Fruit fly (Drosophila melanogaster) whole organism, embryonic: ENCODE measurements around the gene mxt.

Experiments
- Awh ChIP-seq: fragments of 200-800 bp; sonication (Bioruptor generic); IDR thresholded peaks from 2 replicates; pipeline ENCODE4, ENCODE4 v1.3.6; 2022; ENCODE audit warnings: missing biosample characterization, missing genetic modification characterization
- B-H1 ChIP-seq: fragments of 200-800 bp; sonication (Bioruptor generic); IDR thresholded peaks from 3 replicates; pipeline ENCODE4 v1.3.6; 2022; ENCODE audit warnings: missing biosample characterization, missing genetic modification characterization
- CG10431 ChIP-seq: fragments of 200-800 bp; sonication (Bioruptor generic); optimal IDR thresholded peaks from 3 replicates; lab custom pipeline; 2018; ENCODE audit warnings: missing biosample characterization, mild to moderate bottlenecking, missing genetic modification characterization
- CG1233 ChIP-seq: fragments of 200-800 bp; sonication (Bioruptor generic); optimal IDR thresholded peaks from 4 replicates; lab custom pipeline; 2018; ENCODE audit warnings: missing biosample characterization, mild to moderate bottlenecking, missing genetic modification characterization
- CG14014 ChIP-seq: fragments of 200-800 bp; sonication (Bioruptor generic); IDR thresholded peaks from 2 replicates; pipeline ENCODE4 v1.3.6; 2022; ENCODE audit warnings: missing biosample characterization, missing genetic modification characterization
- CG14710 ChIP-seq: fragments of 200-800 bp; sonication (Bioruptor generic); optimal IDR thresholded peaks from 3 replicates; lab custom pipeline; 2019; ENCODE audit warnings: missing biosample characterization, mild to moderate bottlenecking, missing genetic modification characterization, moderate library complexity
- CG17186 ChIP-seq: fragments of 200-800 bp; sonication (Bioruptor generic); optimal IDR thresholded peaks from 3 replicates; lab custom pipeline; 2017; ENCODE audit warnings: missing biosample characterization, missing genetic modification reagents, missing genetic modification characterization
- CG31224 ChIP-seq: fragments of 200-800 bp; sonication (Bioruptor generic); IDR thresholded peaks from 2 replicates; pipeline ENCODE4 v1.3.6; 2022; ENCODE audit warnings: missing biosample characterization, missing genetic modification characterization
- CG32772 ChIP-seq: fragments of 200-800 bp; sonication (Bioruptor generic); IDR thresholded peaks from 2 replicates; pipeline ENCODE4 v1.3.6; 2022; ENCODE audit warnings: missing biosample characterization, missing genetic modification characterization
- CG3847 ChIP-seq: fragments of 200-800 bp; sonication (Bioruptor generic); IDR thresholded peaks from 2 replicates; pipeline ENCODE4 v1.3.6; 2022; ENCODE audit warnings: missing biosample characterization, missing genetic modification characterization
- CG6175 ChIP-seq: fragments of 200-800 bp; sonication (Bioruptor generic); IDR thresholded peaks from 3 replicates; pipeline ENCODE4 v1.3.6; 2022; ENCODE audit warnings: missing biosample characterization, missing genetic modification characterization
- CG6272 ChIP-seq: fragments of 200-800 bp; sonication (Bioruptor generic); IDR thresholded peaks from 2 replicates; pipeline ENCODE4 v1.3.6; 2022; ENCODE audit warnings: missing biosample characterization, missing genetic modification characterization
- CG6654 ChIP-seq: fragments of 200-800 bp; sonication (Bioruptor generic); optimal IDR thresholded peaks from 2 replicates; lab custom pipeline; 2017; ENCODE audit warnings: missing biosample characterization, mild to moderate bottlenecking, missing genetic modification characterization
- CG6689 ChIP-seq: fragments of 200-800 bp; sonication (Bioruptor generic); IDR thresholded peaks from 2 replicates; pipeline ENCODE4 v1.3.6; 2022; ENCODE audit warnings: missing biosample characterization, missing genetic modification characterization
- CG9727 ChIP-seq: fragments of 200-800 bp; sonication (Bioruptor generic); optimal IDR thresholded peaks from 3 replicates; lab custom pipeline; 2017; ENCODE audit warnings: missing biosample characterization, mild to moderate bottlenecking, missing genetic modification characterization
- CG9817 ChIP-seq: fragments of 200-800 bp; sonication (Bioruptor generic); optimal IDR thresholded peaks from 2 replicates; lab custom pipeline; 2018; ENCODE audit warnings: missing biosample characterization, mild to moderate bottlenecking, missing genetic modification characterization, moderate library complexity
- CHES-1-like ChIP-seq: fragments of 200-800 bp; sonication (Bioruptor generic); optimal IDR thresholded peaks from 2 replicates; lab custom pipeline; 2016; ENCODE audit warnings: missing biosample characterization, missing genetic modification characterization
- CoRest ChIP-seq: fragments of 200-800 bp; sonication (Bioruptor generic); optimal IDR thresholded peaks from 3 replicates; lab custom pipeline; 2018; ENCODE audit warnings: missing biosample characterization, mild to moderate bottlenecking, missing genetic modification characterization, moderate library complexity
- Dll ChIP-seq: fragments of 200-800 bp; sonication (Bioruptor generic); IDR thresholded peaks from 4 replicates; pipeline ENCODE4 v1.3.6; 2022; ENCODE audit warnings: missing biosample characterization, missing genetic modification characterization; ENCODE audit not compliant: partially characterized antibody
- Ets65A ChIP-seq: fragments of 200-800 bp; sonication (Bioruptor generic); peaks from one replicate; lab custom pipeline; 2016; ENCODE audit warnings: missing biosample characterization, missing genetic modification characterization
- Gsc ChIP-seq: fragments of 200-800 bp; sonication (Bioruptor generic); IDR thresholded peaks from 2 replicates; pipeline ENCODE4 v1.3.6; 2022; ENCODE audit warnings: missing biosample characterization, missing genetic modification characterization
- HLH3B ChIP-seq: fragments of 200-800 bp; sonication (Bioruptor generic); IDR thresholded peaks from 2 replicates; pipeline ENCODE4 v1.3.6; 2022; ENCODE audit warnings: missing biosample characterization, missing genetic modification characterization
- HmgZ ChIP-seq: fragments of 200-800 bp; sonication (Bioruptor generic); optimal IDR thresholded peaks from 2 replicates; lab custom pipeline; 2018; ENCODE audit warnings: missing biosample characterization, mild to moderate bottlenecking, missing genetic modification characterization
- Myb ChIP-seq: fragments of 200-800 bp; sonication (Bioruptor generic); optimal IDR thresholded peaks from 2 replicates; lab custom pipeline; 2016; ENCODE audit warnings: missing biosample characterization, missing genetic modification characterization
- NFAT ChIP-seq: fragments of 200-800 bp; sonication (Bioruptor generic); IDR thresholded peaks from 2 replicates; pipeline ENCODE4 v1.3.6; 2022; ENCODE audit warnings: missing biosample characterization, missing genetic modification characterization
- NfI ChIP-seq: fragments of 200-800 bp; sonication (Bioruptor generic); optimal IDR thresholded peaks from 3 replicates; lab custom pipeline; 2018; ENCODE audit warnings: missing biosample characterization, mild to moderate bottlenecking, missing genetic modification characterization, moderate library complexity
- Six4 ChIP-seq: fragments of 200-800 bp; sonication (Bioruptor generic); optimal IDR thresholded peaks from 2 replicates; lab custom pipeline; 2016; ENCODE audit warnings: missing biosample characterization, missing genetic modification characterization
- Usf ChIP-seq: fragments of 200-800 bp; sonication (Bioruptor generic); optimal IDR thresholded peaks from 2 replicates; lab custom pipeline; 2017; ENCODE audit warnings: missing genotype, missing biosample characterization, missing genetic modification characterization
- bsh ChIP-seq, 2 experiments: fragments of 200-800 bp; sonication (Bioruptor generic); optimal IDR thresholded peaks; 2 replicates each; lab custom pipeline; 2017 to 2018; ENCODE audit warnings: mild to moderate bottlenecking in 2 of 2, missing biosample characterization in 2 of 2, missing genetic modification characterization in 2 of 2, moderate library complexity in 1 of 2
- cato ChIP-seq: fragments of 200-800 bp; sonication (Bioruptor generic); optimal IDR thresholded peaks from 2 replicates; lab custom pipeline; 2016; ENCODE audit warnings: missing biosample characterization, missing genetic modification characterization, borderline replicate concordance
- chinmo ChIP-seq: fragments of 200-800 bp; sonication (Bioruptor generic); IDR thresholded peaks from 4 replicates; pipeline ENCODE4 v1.3.6; 2022; ENCODE audit warnings: missing biosample characterization, missing genetic modification characterization; ENCODE audit not compliant: partially characterized antibody
- disco-r ChIP-seq: fragments of 200-800 bp; sonication (Bioruptor generic); optimal IDR thresholded peaks from 2 replicates; lab custom pipeline; 2016; ENCODE audit warnings: missing biosample characterization, missing genetic modification characterization
- gce ChIP-seq: fragments of 200-800 bp; sonication (Bioruptor generic); IDR thresholded peaks from 3 replicates; pipeline ENCODE4 v1.3.6; 2022; ENCODE audit warnings: missing biosample characterization, missing genetic modification characterization
- gfzf ChIP-seq: fragments of 200-800 bp; sonication (Bioruptor generic); optimal IDR thresholded peaks from 2 replicates; lab custom pipeline; 2016; ENCODE audit warnings: missing biosample characterization, mild to moderate bottlenecking, missing genetic modification characterization, moderate library complexity
- grn ChIP-seq: fragments of 200-800 bp; sonication (Bioruptor generic); optimal IDR thresholded peaks from 3 replicates; lab custom pipeline; 2017; ENCODE audit warnings: missing biosample characterization, missing genetic modification characterization
- prd ChIP-seq, 3 experiments: fragments of >200 bp in 2 of 3; fragments of 200-800 bp in 1 of 3; sonication (Bioruptor generic) in 1 of 3; optimal IDR thresholded peaks in 2 of 3; IDR thresholded peaks in 1 of 3; 2 replicates in 2 of 3; 3 replicates in 1 of 3; pipeline versions ENCODE4 v1.3.6 to Lab custom; 2017 to 2022; ENCODE audit warnings: missing biosample characterization in 1 of 3, missing genetic modification characterization in 1 of 3
- pros ChIP-seq: fragments of 200-800 bp; sonication (Bioruptor generic); optimal IDR thresholded peaks from 3 replicates; lab custom pipeline; 2019; ENCODE audit warnings: missing biosample characterization, mild to moderate bottlenecking, missing genetic modification characterization, moderate library complexity
- repo ChIP-seq: fragments of 200-800 bp; sonication (Bioruptor generic); optimal IDR thresholded peaks from 2 replicates; lab custom pipeline; 2016; ENCODE audit warnings: missing biosample characterization, missing genetic modification characterization
- run ChIP-seq: fragments of 200-800 bp; sonication (Bioruptor generic); optimal IDR thresholded peaks from 3 replicates; lab custom pipeline; 2018; ENCODE audit warnings: missing biosample characterization, mild to moderate bottlenecking, missing genetic modification characterization
- sens ChIP-seq: fragments of 200-800 bp; sonication (Bioruptor generic); peaks from one replicate; lab custom pipeline; 2016; ENCODE audit warnings: missing biosample characterization, missing genetic modification characterization
- slou ChIP-seq: fragments of 200-800 bp; sonication (Bioruptor generic); optimal IDR thresholded peaks from 3 replicates; lab custom pipeline; 2016; ENCODE audit warnings: missing biosample characterization, missing genetic modification characterization
- unpg ChIP-seq: fragments of 200-800 bp; sonication (Bioruptor generic); optimal IDR thresholded peaks from 3 replicates; lab custom pipeline; 2018; ENCODE audit warnings: missing biosample characterization, mild to moderate bottlenecking, missing genetic modification characterization, moderate library complexity
- vvl ChIP-seq: fragments of 200-800 bp; sonication (Bioruptor generic); IDR thresholded peaks from 2 replicates; pipeline ENCODE4 v1.3.6; 2022; ENCODE audit warnings: missing biosample characterization, missing genetic modification characterization

mxt gene

DNA sequence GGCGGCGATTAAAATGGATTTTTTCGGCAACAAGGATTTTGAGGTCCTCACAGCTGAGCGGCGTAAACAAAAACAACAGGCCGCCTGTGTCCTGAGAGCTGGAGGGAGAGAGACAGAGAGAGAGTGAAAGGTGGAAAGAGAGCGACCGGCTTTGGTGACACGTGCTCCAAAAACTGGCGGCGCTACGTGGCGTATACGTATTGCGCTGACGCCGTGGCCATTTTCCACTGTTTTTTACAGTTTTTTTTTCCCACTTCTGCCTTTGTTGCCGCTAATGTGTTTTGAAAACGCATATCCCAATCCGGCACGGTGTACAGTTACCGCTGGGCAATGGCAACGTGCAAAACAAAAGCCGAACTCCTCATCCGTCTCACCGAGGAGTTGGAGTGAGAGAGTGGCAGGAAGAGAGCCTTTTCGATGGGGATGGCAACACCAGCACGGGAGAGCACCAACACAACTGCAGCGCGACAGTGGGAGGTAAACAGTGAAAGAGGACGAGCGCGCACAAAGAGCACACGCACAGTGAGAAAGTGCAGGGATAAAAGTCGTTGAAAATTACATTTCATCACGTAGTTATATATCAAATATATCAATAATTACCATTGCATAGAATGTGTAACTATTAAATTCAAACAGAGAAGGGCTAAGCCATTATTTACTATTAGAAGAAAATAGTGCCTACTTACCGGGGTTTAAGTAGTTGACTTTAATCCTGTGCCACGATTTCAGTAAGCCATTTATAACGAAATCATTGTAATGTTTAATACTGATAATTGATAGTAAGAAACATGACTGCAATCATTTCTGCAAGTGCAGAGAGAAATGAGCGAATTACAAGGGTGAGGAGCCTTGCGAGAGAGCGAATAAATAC is 26.4 kb downstream of the mxt start (continued):
- TF ChIP-seq CG6175 (GFP tag; lab: Robert Waterston, UW) (no peak), cato (GFP tag; lab: Kevin White, UChicago) (peak; percentile 24), pros (peak; percentile 35), CG6272 (0 out of 2 replicates have a peak, but pooled peaks have one; percentile 9), chinmo (GFP tag; lab: Robert Waterston, UW) (0 out of 4 replicates have a peak, but pooled peaks have one; percentile 38), gce (no peak), B-H1 (GFP tag; lab: Robert Waterston, UW) (peak; percentile 10; the same call in 1 of the 3 replicates), NfI (GFP tag; lab: Kevin White, UChicago) (peak; percentile 16), Six4 (GFP tag; lab: Kevin White, UChicago) (peak; percentile 49), HLH3B (GFP tag; lab: Robert Waterston, UW) (peak; percentile 44; the same call in 1 of the 2 replicates), CG10431 (GFP tag; lab: Kevin White, UChicago) (peak; percentile 2), Usf (GFP tag; lab: Kevin White, UChicago) (peak; percentile 29), run (tag; lab: Kevin White, UChicago) (peak; percentile 28), NFAT (GFP tag; lab: Robert Waterston, UW) (peak; percentile 42; the same call in 1 of the 2 replicates), vvl (GFP tag; lab: Robert Waterston, UW) (no peak; the same call in 1 of the 2 replicates), CG17186 (GFP tag; lab: Kevin White, UChicago) (no peak), grn (no peak), CG6689 (peak; percentile 65), CoRest (tag; lab: Kevin White, UChicago) (no peak), Awh (GFP tag; lab: Robert Waterston, UW) (no peak), CG32772 (GFP tag; lab: Robert Waterston, UW) (peak; percentile 38), CG6654 (GFP tag; lab: Kevin White, UChicago) (peak; percentile 19), sens (GFP tag; lab: Kevin White, UChicago) (peak; percentile 90), CG9817 (peak; percentile 12), repo (GFP tag; lab: Kevin White, UChicago) (no peak), CHES-1-like (no peak), Myb (GFP tag; lab: Kevin White, UChicago) (peak; percentile 5), disco-r (no peak), CG14710 (peak; percentile 64), prd (optimal IDR thresholded peaks at IDR 0.05; lab: Kevin White, UChicago) (no peak), prd (GFP tag; IDR thresholded peaks at IDR 0.05; lab: Robert Waterston, UW) (peak; percentile 77), CG31224 (GFP tag; lab: Robert Waterston, UW) (no peak; the same call in 1 of the 2 replicates), Gsc (GFP tag; lab: Robert Waterston, UW) (no peak), CG9727 (GFP tag; lab: Kevin White, UChicago) (peak; percentile 88), bsh (GFP tag; optimal IDR thresholded peaks at IDR 0.05; lab: Kevin White, UChicago) (peak; percentile 52 to 68), CG1233 (GFP tag; lab: Kevin White, UChicago) (peak; percentile 57), slou (GFP tag; lab: Kevin White, UChicago) (peak; percentile 19), Dll (GFP tag; lab: Robert Waterston, UW) (no peak), CG3847 (GFP tag; lab: Robert Waterston, UW) (peak; percentile 18), Ets65A (peak; percentile 92), gfzf (GFP tag; lab: Kevin White, UChicago) (no peak), HmgZ (tag; lab: Kevin White, UChicago) (peak; percentile 46), CG14014 (GFP tag; lab: Robert Waterston, UW) (no peak), unpg (GFP tag; lab: Kevin White, UChicago) (peak; percentile 14)
